Worm (Caenorhabditis elegans) whole organism, L1 larva: ENCODE measurements around the gene srh-255.

Source experiments
- isw-1 ChIP-seq: fragments of 200-800 bp; sonication (Bioruptor generic); IDR thresholded peaks from 2 replicates; pipeline ENCODE4 v1.3.6; 2022; ENCODE audit warnings: missing genetic modification characterization, missing compliant biosample characterization
- jun-1 ChIP-seq: fragments of 150-350 bp; optimal IDR thresholded peaks from 2 replicates; lab custom pipeline; 2014; ENCODE audit warnings: missing biosample characterization, missing genetic modification reagents, missing genetic modification characterization
- lin-15B ChIP-seq: fragments of 150-350 bp; sonication (generic microtip); optimal IDR thresholded peaks from 3 replicates; lab custom pipeline; 2014; ENCODE audit warnings: missing biosample characterization, missing genetic modification characterization
- nhr-20 ChIP-seq: sonication (generic microtip); optimal IDR thresholded peaks from 2 replicates; lab custom pipeline; 2016; ENCODE audit warnings: mild to moderate bottlenecking, missing genetic modification characterization, missing compliant biosample characterization
- nhr-237 ChIP-seq: fragments of 150-350 bp; optimal IDR thresholded peaks from 2 replicates; lab custom pipeline; 2014; ENCODE audit warnings: missing biosample characterization, missing genetic modification characterization
- unc-62 ChIP-seq: fragments of 150-350 bp; optimal IDR thresholded peaks from 2 replicates; lab custom pipeline; 2014; ENCODE audit warnings: missing biosample characterization, missing genetic modification reagents, missing genetic modification characterization

srh-255 gene

DNA sequence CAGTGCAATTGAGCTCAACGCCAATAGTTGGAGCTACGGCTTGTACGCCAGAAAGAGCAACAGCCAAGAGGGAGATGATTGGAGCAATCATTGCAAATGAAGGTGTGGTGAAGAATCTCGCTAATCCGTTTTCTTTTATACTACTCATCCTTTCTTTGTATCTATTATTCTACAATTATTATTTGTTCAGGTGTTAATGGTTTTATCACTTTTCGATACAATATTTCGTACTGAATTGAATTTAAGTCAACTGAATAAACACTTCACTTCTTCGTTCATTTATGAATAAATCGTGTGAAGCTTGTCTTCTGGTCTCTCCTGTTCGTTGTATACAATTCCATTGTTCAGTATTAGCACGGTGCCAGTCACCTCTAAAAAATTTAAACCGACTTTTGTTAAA, 43.5 kb downstream of the srh-255 start, which contains the start of gene ZK218.11:
ZK218.11 (minus strand) TSS at position 101 of the 400 bp plus-strand sequence.
- TF ChIP-seq lin-15B (tag; lab: Kevin White, UChicago) = no peak
- TF ChIP-seq nhr-20 (tag; lab: Kevin White, UChicago) = no peak
- TF ChIP-seq isw-1 (GFP tag; lab: Robert Waterston, UW) = no peak
- TF ChIP-seq unc-62 (GFP tag; lab: Kevin White, UChicago) = no peak
- TF ChIP-seq nhr-237 (tag; lab: Kevin White, UChicago) = no peak
- no peak for TF ChIP-seq jun-1 (tag; lab: Kevin White, UChicago)
